Worm (Caenorhabditis elegans) whole organism, late embryonic: ENCODE data around the gene F59F5.4.

Experiments
- ets-4 ChIP-seq: sonication (generic microtip); optimal IDR thresholded peaks from 2 replicates; lab custom pipeline; 2016; ENCODE audit warnings: missing genetic modification characterization, missing compliant biosample characterization
- fkh-10 ChIP-seq: fragments of 150-350 bp; optimal IDR thresholded peaks from 2 replicates; lab custom pipeline; 2014; ENCODE audit warnings: missing biosample characterization, missing genetic modification reagents, missing genetic modification characterization
- nhr-11 ChIP-seq: fragments of 150-350 bp; optimal IDR thresholded peaks from 2 replicates; lab custom pipeline; 2014; ENCODE audit warnings: missing biosample characterization, missing genetic modification characterization
- sox-4 ChIP-seq: sonication (generic microtip); optimal IDR thresholded peaks from 2 replicates; lab custom pipeline; 2017; ENCODE audit warnings: mild to moderate bottlenecking, missing genetic modification characterization, inconsistent platforms, missing compliant biosample characterization

DNA sequence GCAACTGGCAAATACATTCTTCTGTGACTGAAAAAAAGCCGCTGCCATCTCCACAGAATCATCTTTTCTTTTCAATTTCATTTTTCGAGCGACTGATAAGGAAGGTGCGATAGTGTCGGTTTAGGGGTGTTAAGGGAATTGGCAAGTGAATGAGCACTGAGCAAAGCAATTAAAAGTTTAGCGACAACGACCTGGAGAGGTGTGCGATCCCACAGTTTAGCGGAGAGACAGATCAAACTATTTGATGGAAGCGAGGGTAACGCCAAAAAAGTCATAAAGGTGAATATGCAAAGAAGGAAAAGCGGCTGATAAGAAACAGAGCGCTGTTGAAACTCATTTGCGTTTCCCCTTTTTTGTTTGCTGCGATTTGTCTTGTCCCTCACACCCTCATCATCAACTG is 13.8 kb upstream of the F59F5.4 start, which contains the start of the genes F14F3.5 and slcf-1:
- TF ChIP-seq fkh-10 (GFP tag; lab: Kevin White, UChicago) = no peak
- no peak for TF ChIP-seq sox-4
- TF ChIP-seq nhr-11 (tag; lab: Kevin White, UChicago) = no peak
- TF ChIP-seq ets-4 (tag; lab: Kevin White, UChicago) = no peak
